Fruit fly (Drosophila melanogaster): Measurements from ENCODE around the gene CG14408.
A peak's percentile ranks its signal among the peaks of the same experiment; 100 is the strongest.

The CG14408 gene

dm6 chrX:14839047-14839446 lies 7.2 kb upstream of the CG14408 start, which contains the start of the genes CG32590 and Flo2 (continued):
- TF ChIP-seq nerfin-2 (GFP tag; IDR thresholded peaks at IDR 0.05; ENCODE audit: partially characterized antibody) (peak; percentile 97), chm (GFP tag; IDR thresholded peaks at IDR 0.05) (peak; percentile 42; the same call in 1 of the 2 replicates), CG9932 (GFP tag; IDR thresholded peaks at IDR 0.05) (peak; percentile 93), CG7271 (tag; optimal IDR thresholded peaks at IDR 0.05) (peak; percentile 15), CG12236 (GFP tag; optimal IDR thresholded peaks at IDR 0.05) (peak; percentile 10), caup (GFP tag; optimal IDR thresholded peaks at IDR 0.05; ENCODE audit: severe bottlenecking) (peak; percentile 48), Aef1 (GFP tag; IDR thresholded peaks at IDR 0.05) (peak; percentile 80), CG12769 (tag; optimal IDR thresholded peaks at IDR 0.05) (no peak), br (optimal IDR thresholded peaks at IDR 0.05) (no peak), CG10267 (tag; optimal IDR thresholded peaks at IDR 0.05) (peak; percentile 69), Bgb (GFP tag; IDR thresholded peaks at IDR 0.05; ENCODE audit: partially characterized antibody) (peak; percentile 95), Scr (GFP tag; IDR thresholded peaks at IDR 0.05; ENCODE audit: partially characterized antibody) (peak; percentile 98), cad (GFP tag; optimal IDR thresholded peaks at IDR 0.05) (no peak), CG31365 (tag; optimal IDR thresholded peaks at IDR 0.05) (no peak), sob (GFP tag; IDR thresholded peaks at IDR 0.05) (peak; percentile 89), Gug (GFP tag; IDR thresholded peaks at IDR 0.05) (peak; percentile 73), E2f1 (GFP tag; IDR thresholded peaks at IDR 0.05) (peak; percentile 76), kni (GFP tag; optimal IDR thresholded peaks at IDR 0.05) (no peak), CG2199 (GFP tag; IDR thresholded peaks at IDR 0.05) (peak; percentile 40; the same call in 1 of the 3 replicates), CG17385 (GFP tag; optimal IDR thresholded peaks at IDR 0.05) (peak; percentile 58), Gsc (GFP tag; IDR thresholded peaks at IDR 0.05) (peak; percentile 25; the same call in 1 of the 2 replicates), CG13775 (GFP tag; optimal IDR thresholded peaks at IDR 0.05) (peak; percentile 71), dimm (GFP tag; IDR thresholded peaks at IDR 0.05) (0 out of 2 replicates have a peak, but pooled peaks have one; percentile 5), Rx (GFP tag; IDR thresholded peaks at IDR 0.05) (peak; percentile 28; the same call in 1 of the 2 replicates), CG7928 (GFP tag; optimal IDR thresholded peaks at IDR 0.05) (peak; percentile 86), Hand (GFP tag; optimal IDR thresholded peaks at IDR 0.05) (no peak), CG12071 (GFP tag; optimal IDR thresholded peaks at IDR 0.05) (peak; percentile 6), ewg (GFP tag; optimal IDR thresholded peaks at IDR 0.05) (peak; percentile 28), Mrtf (GFP tag; IDR thresholded peaks at IDR 0.05) (0 out of 3 replicates have a peak, but pooled peaks have one; percentile 34), Spps (tag; optimal IDR thresholded peaks at IDR 0.05) (peak; percentile 40), Atf3 (GFP tag; optimal IDR thresholded peaks at IDR 0.05) (peak; percentile 36), dysf (GFP tag; IDR thresholded peaks at IDR 0.05) (peak; percentile 52; the same call in 2 of the 3 replicates), sr (GFP tag; IDR thresholded peaks at IDR 0.05) (no peak), CG1792 (GFP tag; optimal IDR thresholded peaks at IDR 0.05) (peak; percentile 65), Dref (GFP tag; IDR thresholded peaks at IDR 0.05) (peak; percentile 85), abd-A (tag; optimal IDR thresholded peaks at IDR 0.05) (no peak), CG10431 (GFP tag; optimal IDR thresholded peaks at IDR 0.05) (no peak), danr (GFP tag; IDR thresholded peaks at IDR 0.05) (peak; percentile 69), psq (GFP tag; optimal IDR thresholded peaks at IDR 0.05) (peak; percentile 30), MESR4 (GFP tag; optimal IDR thresholded peaks at IDR 0.05) (peak; percentile 25), CG3065 (GFP tag; optimal IDR thresholded peaks at IDR 0.05) (peak; percentile 37), nau (GFP tag; optimal IDR thresholded peaks at IDR 0.05) (no peak), CG6254 (GFP tag; optimal IDR thresholded peaks at IDR 0.05) (peak; percentile 4), inv (GFP tag; IDR thresholded peaks at IDR 0.05; ENCODE audit: partially characterized antibody) (peak; percentile 95), CG18599 (GFP tag; optimal IDR thresholded peaks at IDR 0.05) (peak; percentile 74), Hmr (GFP tag; optimal IDR thresholded peaks at IDR 0.05) (peak; percentile 77), CG6765 (GFP tag; optimal IDR thresholded peaks at IDR 0.05) (no peak), odd (GFP tag; optimal IDR thresholded peaks at IDR 0.05) (no peak), crol (GFP tag; IDR thresholded peaks at IDR 0.05) (no peak), CG2889 (GFP tag; IDR thresholded peaks at IDR 0.05) (peak; percentile 69; the same call in 2 of the 3 replicates), rib (GFP tag; IDR thresholded peaks at IDR 0.05) (peak; percentile 76)

Measured in whole organism, embryonic.